Worm (Caenorhabditis elegans): Measurements from ENCODE around the gene lhfp-4.
"Not testable (repeated sequence)": the region's sequence is repeated elsewhere in the genome, so short reads cannot be mapped to it uniquely, and the experiment has no call there.

Gene lhfp-4

ce11 chrIV:17293679-17294078 is 18.3 kb downstream of the lhfp-4 start:
- no peak for TF ChIP-seq tbx-37 (GFP tag; conservative IDR thresholded peaks at IDR 0.05)
- no peak for TF ChIP-seq ama-1 (optimal IDR thresholded peaks at IDR 0.05)
- TF ChIP-seq hmbx-1 (tag; optimal IDR thresholded peaks at IDR 0.05): no peak
- no peak for TF ChIP-seq scrt-1 (GFP tag; IDR thresholded peaks at IDR 0.05)
- no peak for TF ChIP-seq sea-1 (GFP tag; conservative IDR thresholded peaks at IDR 0.05)
- TF ChIP-seq F13C5.2 (tag; optimal IDR thresholded peaks at IDR 0.05): no peak

- TF ChIP-seq flt-1 (GFP tag; IDR thresholded peaks at IDR 0.05) (no peak), pes-1 (GFP tag; IDR thresholded peaks at IDR 0.05) (no peak), hnd-1 (tag; optimal IDR thresholded peaks at IDR 0.05) (no peak), ceh-13 (GFP tag; optimal IDR thresholded peaks at IDR 0.05) (no peak), tbx-11 (GFP tag; IDR thresholded peaks at IDR 0.05) (no peak)
Observed at ce11 chrIV:17294489-17294888, 19.1 kb downstream of the lhfp-4 start, which contains the start of gene T28F3.5. Gene T28F3.5 (plus strand): TSS chrIV:17294789.

- TF ChIP-seq B0310.2 (tag; optimal IDR thresholded peaks at IDR 0.05) (no peak), ets-7 (tag; optimal IDR thresholded peaks at IDR 0.05) (no peak), scrt-1 (GFP tag; IDR thresholded peaks at IDR 0.05) (no peak), flt-1 (GFP tag; IDR thresholded peaks at IDR 0.05) (no peak), ceh-13 (GFP tag; optimal IDR thresholded peaks at IDR 0.05) (no peak)
Observed at ce11 chrIV:17301933-17302332, 26.6 kb downstream of the lhfp-4 start, which contains the start of gene ifta-2. Gene ifta-2 (minus strand): TSS chrIV:17302033.

ce11 chrIV:17307223-17307622 is 31.8 kb downstream of the lhfp-4 start, which contains the start of gene T28F3.8:
Gene T28F3.8 (minus strand): TSS chrIV:17307323.
- not testable (repeated sequence) for TF ChIP-seq F13C5.2 (tag; optimal IDR thresholded peaks at IDR 0.05); ama-1 (optimal IDR thresholded peaks at IDR 0.05); scrt-1 (GFP tag; IDR thresholded peaks at IDR 0.05)

- TF ChIP-seq aly-1 (tag; optimal IDR thresholded peaks at IDR 0.05) (no peak), ceh-13 (GFP tag; optimal IDR thresholded peaks at IDR 0.05) (no peak), tra-4 (tag; optimal IDR thresholded peaks at IDR 0.05) (no peak), ets-7 (tag; optimal IDR thresholded peaks at IDR 0.05) (no peak), flt-1 (GFP tag; IDR thresholded peaks at IDR 0.05) (no peak), sea-1 (GFP tag; conservative IDR thresholded peaks at IDR 0.05) (no peak), tbx-37 (GFP tag; conservative IDR thresholded peaks at IDR 0.05) (no peak), hmg-4 (GFP tag; optimal IDR thresholded peaks at IDR 0.05) (no peak), hnd-1 (tag; optimal IDR thresholded peaks at IDR 0.05) (no peak), tbx-11 (GFP tag; IDR thresholded peaks at IDR 0.05) (no peak), pes-1 (GFP tag; IDR thresholded peaks at IDR 0.05) (no peak), F13C5.2 (tag; optimal IDR thresholded peaks at IDR 0.05) (no peak), ama-1 (optimal IDR thresholded peaks at IDR 0.05) (no peak), scrt-1 (GFP tag; IDR thresholded peaks at IDR 0.05) (no peak), ceh-36 (tag; optimal IDR thresholded peaks at IDR 0.05) (no peak), hmbx-1 (tag; optimal IDR thresholded peaks at IDR 0.05) (no peak), B0310.2 (tag; optimal IDR thresholded peaks at IDR 0.05) (no peak)
Observed at ce11 chrIV:17308211-17308610, 32.8 kb downstream of the lhfp-4 start, which contains the start of gene T28F3.9. Gene T28F3.9 (plus strand): TSS chrIV:17308511.

- TF ChIP-seq pes-1 (GFP tag; IDR thresholded peaks at IDR 0.05) (no peak), ets-7 (tag; optimal IDR thresholded peaks at IDR 0.05) (no peak), flt-1 (GFP tag; IDR thresholded peaks at IDR 0.05) (no peak), tbx-11 (GFP tag; IDR thresholded peaks at IDR 0.05) (no peak), tbx-37 (GFP tag; conservative IDR thresholded peaks at IDR 0.05) (no peak), F13C5.2 (tag; optimal IDR thresholded peaks at IDR 0.05) (no peak), tra-4 (tag; optimal IDR thresholded peaks at IDR 0.05) (no peak), ama-1 (optimal IDR thresholded peaks at IDR 0.05) (no peak), hmbx-1 (tag; optimal IDR thresholded peaks at IDR 0.05) (no peak), scrt-1 (GFP tag; IDR thresholded peaks at IDR 0.05) (no peak), hnd-1 (tag; optimal IDR thresholded peaks at IDR 0.05) (no peak), B0310.2 (tag; optimal IDR thresholded peaks at IDR 0.05) (no peak), ceh-13 (GFP tag; optimal IDR thresholded peaks at IDR 0.05) (no peak)
Observed at ce11 chrIV:17311842-17312241, 36.5 kb downstream of the lhfp-4 start, which contains the start of gene snf-9. Gene snf-9 (plus strand): TSS chrIV:17312142.

ce11 chrIV:17316398-17316797 is 41.0 kb downstream of the lhfp-4 start, which contains the start of gene C49C3.20:
Gene C49C3.20 (minus strand): TSS chrIV:17316498.
- TF ChIP-seq hmbx-1 (tag; optimal IDR thresholded peaks at IDR 0.05) (no peak), F13C5.2 (tag; optimal IDR thresholded peaks at IDR 0.05) (no peak), scrt-1 (GFP tag; IDR thresholded peaks at IDR 0.05) (no peak), ceh-13 (GFP tag; optimal IDR thresholded peaks at IDR 0.05) (no peak), flt-1 (GFP tag; IDR thresholded peaks at IDR 0.05) (no peak)

- TF ChIP-seq ceh-13 (GFP tag; optimal IDR thresholded peaks at IDR 0.05) (no peak), hmbx-1 (tag; optimal IDR thresholded peaks at IDR 0.05) (no peak), tbx-37 (GFP tag; conservative IDR thresholded peaks at IDR 0.05) (no peak), tra-4 (tag; optimal IDR thresholded peaks at IDR 0.05) (no peak), ceh-36 (tag; optimal IDR thresholded peaks at IDR 0.05) (no peak), F13C5.2 (tag; optimal IDR thresholded peaks at IDR 0.05) (no peak), flt-1 (GFP tag; IDR thresholded peaks at IDR 0.05) (no peak)
Observed at ce11 chrIV:17320445-17320844, 45.1 kb downstream of the lhfp-4 start, which contains the start of gene C49C3.4. Gene C49C3.4 (plus strand): TSS chrIV:17320795.
